Fruit fly (Drosophila melanogaster): ENCODE data around the gene Col4a1.
A peak's percentile ranks its signal among the peaks of the same experiment; 100 is the strongest.

Gene Col4a1

dm6 chr2L:5043495-5044146 is 14.2 kb downstream of the Col4a1 start:
- TF ChIP-seq CG7101 (tag; optimal IDR thresholded peaks at IDR 0.05) (peak; percentile 6), cic (GFP tag; optimal IDR thresholded peaks at IDR 0.05) (no peak), bab1 (GFP tag; optimal IDR thresholded peaks at IDR 0.05) (no peak), CG1620 (GFP tag; optimal IDR thresholded peaks at IDR 0.05) (no peak), CG14711 (tag; optimal IDR thresholded peaks at IDR 0.05) (peak; percentile 22), toe (GFP tag; optimal IDR thresholded peaks at IDR 0.05) (no peak), CG12768 (GFP tag; optimal IDR thresholded peaks at IDR 0.05) (peak; percentile 40), CG7045 (GFP tag; optimal IDR thresholded peaks at IDR 0.05) (peak; percentile 59), CG5204 (GFP tag; optimal IDR thresholded peaks at IDR 0.05) (peak; percentile 30), Clk (GFP tag; optimal IDR thresholded peaks at IDR 0.05) (no peak), Mnt (GFP tag; optimal IDR thresholded peaks at IDR 0.05) (peak; percentile 12), Crg-1 (GFP tag; optimal IDR thresholded peaks at IDR 0.05) (no peak), Hr96 (GFP tag; optimal IDR thresholded peaks at IDR 0.05) (no peak), CG33017 (tag; optimal IDR thresholded peaks at IDR 0.05) (no peak)

- no peak for TF ChIP-seq Hr96 (GFP tag; optimal IDR thresholded peaks at IDR 0.05)
- no peak for TF ChIP-seq kay (GFP tag; ENCODE audit: borderline replicate concordance)
- no peak for TF ChIP-seq Mnt (GFP tag; optimal IDR thresholded peaks at IDR 0.05)
- TF ChIP-seq toe (GFP tag; optimal IDR thresholded peaks at IDR 0.05) = no peak
- TF ChIP-seq CG5204 (GFP tag; optimal IDR thresholded peaks at IDR 0.05) = no peak
- TF ChIP-seq CG12768 (GFP tag; optimal IDR thresholded peaks at IDR 0.05) = no peak
- TF ChIP-seq CG14711 (tag; optimal IDR thresholded peaks at IDR 0.05) = no peak
- no peak for TF ChIP-seq CG7045 (GFP tag; optimal IDR thresholded peaks at IDR 0.05)
- no peak for TF ChIP-seq Clk (GFP tag; optimal IDR thresholded peaks at IDR 0.05)
- no peak for TF ChIP-seq ovo (GFP tag; optimal IDR thresholded peaks at IDR 0.05)
- no peak for TF ChIP-seq CG1620 (GFP tag; optimal IDR thresholded peaks at IDR 0.05)
- TF ChIP-seq pad (GFP tag; optimal IDR thresholded peaks at IDR 0.05) = no peak
- no peak for TF ChIP-seq tj (GFP tag; optimal IDR thresholded peaks at IDR 0.05)
- no peak for TF ChIP-seq CG33017 (tag; optimal IDR thresholded peaks at IDR 0.05)
- no peak for TF ChIP-seq Crg-1 (GFP tag; optimal IDR thresholded peaks at IDR 0.05)
- no peak for TF ChIP-seq CG7101 (tag; optimal IDR thresholded peaks at IDR 0.05)
- no peak for TF ChIP-seq cic (GFP tag; optimal IDR thresholded peaks at IDR 0.05)
Observed at dm6 chr2L:5044361-5044891, 15.0 kb downstream of the Col4a1 start, which contains the start of gene CG31650. Gene CG31650 (minus strand): TSS chr2L:5044712.

dm6 chr2L:5044892-5045619 is 15.6 kb downstream of the Col4a1 start:
- TF ChIP-seq ovo (GFP tag; optimal IDR thresholded peaks at IDR 0.05) (peak; percentile 58), Mnt (GFP tag; optimal IDR thresholded peaks at IDR 0.05) (peak; percentile 33), kay (GFP tag; ENCODE audit: borderline replicate concordance) (peak; percentile 66), CG33017 (tag; optimal IDR thresholded peaks at IDR 0.05) (peak; percentile 57), tj (GFP tag; optimal IDR thresholded peaks at IDR 0.05) (peak; percentile 26), CG11617 (GFP tag; optimal IDR thresholded peaks at IDR 0.05) (peak; percentile 57), Clk (GFP tag; optimal IDR thresholded peaks at IDR 0.05) (no peak), CG7101 (tag; optimal IDR thresholded peaks at IDR 0.05) (peak; percentile 48), cnc (optimal IDR thresholded peaks at IDR 0.05) (no peak), pad (GFP tag; optimal IDR thresholded peaks at IDR 0.05) (peak; percentile 18), bab1 (GFP tag; optimal IDR thresholded peaks at IDR 0.05) (no peak), cic (GFP tag; optimal IDR thresholded peaks at IDR 0.05) (peak; percentile 13), CG1620 (GFP tag; optimal IDR thresholded peaks at IDR 0.05) (peak; percentile 4), CG12768 (GFP tag; optimal IDR thresholded peaks at IDR 0.05) (peak; percentile 10), Crg-1 (GFP tag; optimal IDR thresholded peaks at IDR 0.05) (peak; percentile 34), CG5204 (GFP tag; optimal IDR thresholded peaks at IDR 0.05) (peak; percentile 15), toe (GFP tag; optimal IDR thresholded peaks at IDR 0.05) (no peak), Hr96 (GFP tag; optimal IDR thresholded peaks at IDR 0.05) (no peak)

- TF ChIP-seq CG14711 (tag; optimal IDR thresholded peaks at IDR 0.05) = no peak
- TF ChIP-seq CG33017 (tag; optimal IDR thresholded peaks at IDR 0.05) = no peak
- TF ChIP-seq CG12768 (GFP tag; optimal IDR thresholded peaks at IDR 0.05) = no peak
- TF ChIP-seq Crg-1 (GFP tag; optimal IDR thresholded peaks at IDR 0.05) = no peak
- TF ChIP-seq toe (GFP tag; optimal IDR thresholded peaks at IDR 0.05) = no peak
- no peak for TF ChIP-seq cic (GFP tag; optimal IDR thresholded peaks at IDR 0.05)
- TF ChIP-seq Mnt (GFP tag; optimal IDR thresholded peaks at IDR 0.05) = no peak
- TF ChIP-seq CG7101 (tag; optimal IDR thresholded peaks at IDR 0.05) = no peak
- no peak for TF ChIP-seq CG1620 (GFP tag; optimal IDR thresholded peaks at IDR 0.05)
- TF ChIP-seq cnc (optimal IDR thresholded peaks at IDR 0.05) = no peak
- no peak for TF ChIP-seq CG11617 (GFP tag; optimal IDR thresholded peaks at IDR 0.05)
- TF ChIP-seq pad (GFP tag; optimal IDR thresholded peaks at IDR 0.05) = no peak
- TF ChIP-seq CG7045 (GFP tag; optimal IDR thresholded peaks at IDR 0.05) = no peak
- no peak for TF ChIP-seq Clk (GFP tag; optimal IDR thresholded peaks at IDR 0.05)
- no peak for TF ChIP-seq bab1 (GFP tag; optimal IDR thresholded peaks at IDR 0.05)
- TF ChIP-seq tj (GFP tag; optimal IDR thresholded peaks at IDR 0.05) = no peak
- no peak for TF ChIP-seq CG5204 (GFP tag; optimal IDR thresholded peaks at IDR 0.05)
- TF ChIP-seq kay (GFP tag; ENCODE audit: borderline replicate concordance) = no peak
Observed at dm6 chr2L:5046261-5046660, 16.9 kb downstream of the Col4a1 start.

DNA sequence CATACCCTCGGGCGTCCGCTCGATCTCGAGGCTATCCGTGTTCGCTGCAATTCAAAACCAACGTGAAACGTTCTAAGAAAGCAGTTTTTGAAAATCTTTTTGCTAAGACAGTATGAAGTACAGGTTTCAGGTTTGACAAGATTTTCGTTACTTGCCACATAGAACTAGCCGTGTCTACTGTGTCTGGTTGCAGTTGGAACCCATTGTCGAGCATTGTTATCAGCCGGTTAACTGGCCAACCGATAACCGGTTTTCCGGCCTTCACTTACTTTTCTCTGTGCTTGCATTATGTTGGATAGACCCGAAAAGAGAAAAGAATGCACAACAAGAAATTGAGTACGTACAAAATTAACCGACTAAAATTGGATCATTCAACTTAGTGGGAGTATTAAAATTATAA is 20.6 kb downstream of the Col4a1 start:
- TF ChIP-seq Hr96 (GFP tag; optimal IDR thresholded peaks at IDR 0.05) = no peak
- TF ChIP-seq CG14711 (tag; optimal IDR thresholded peaks at IDR 0.05) = no peak
- TF ChIP-seq CG5204 (GFP tag; optimal IDR thresholded peaks at IDR 0.05) = no peak
- TF ChIP-seq CG11617 (GFP tag; optimal IDR thresholded peaks at IDR 0.05) = no peak
- no peak for TF ChIP-seq Clk (GFP tag; optimal IDR thresholded peaks at IDR 0.05)
- no peak for TF ChIP-seq CG7101 (tag; optimal IDR thresholded peaks at IDR 0.05)
- TF ChIP-seq CG7045 (GFP tag; optimal IDR thresholded peaks at IDR 0.05) = no peak
- no peak for TF ChIP-seq ovo (GFP tag; optimal IDR thresholded peaks at IDR 0.05)
- no peak for TF ChIP-seq CG1620 (GFP tag; optimal IDR thresholded peaks at IDR 0.05)
- no peak for TF ChIP-seq CG33017 (tag; optimal IDR thresholded peaks at IDR 0.05)
- TF ChIP-seq Crg-1 (GFP tag; optimal IDR thresholded peaks at IDR 0.05) = no peak
- TF ChIP-seq Mnt (GFP tag; optimal IDR thresholded peaks at IDR 0.05) = no peak
- TF ChIP-seq cnc (optimal IDR thresholded peaks at IDR 0.05) = no peak
- no peak for TF ChIP-seq kay (GFP tag; ENCODE audit: borderline replicate concordance)
- TF ChIP-seq bab1 (GFP tag; optimal IDR thresholded peaks at IDR 0.05) = no peak
- no peak for TF ChIP-seq CG12768 (GFP tag; optimal IDR thresholded peaks at IDR 0.05)
